Fruit fly (Drosophila melanogaster) whole organism, embryonic: ENCODE measurements around the gene Nup37.
A peak's percentile ranks its signal among the peaks of the same experiment; 100 is the strongest.

Experiments
- Aef1 ChIP-seq: fragments of 200-800 bp; sonication (Bioruptor generic); IDR thresholded peaks from 3 replicates; pipeline ENCODE4 v1.3.6; 2022; ENCODE audit warnings: missing biosample characterization, missing genetic modification characterization
- Atf-2 ChIP-seq: fragments of 200-800 bp; sonication (Bioruptor generic); optimal IDR thresholded peaks from 2 replicates; lab custom pipeline; 2016; ENCODE audit warnings: missing biosample characterization, missing genetic modification characterization
- BEAF-32 ChIP-seq: fragments of 200-800 bp; sonication (Bioruptor generic); optimal IDR thresholded peaks from 3 replicates; lab custom pipeline; 2017; ENCODE audit warnings: missing biosample characterization, missing genetic modification characterization, mild to moderate bottlenecking, moderate library complexity, missing genetic modification reagents
- CG10267 ChIP-seq: fragments of 200-800 bp; sonication (Bioruptor generic); optimal IDR thresholded peaks from 2 replicates; lab custom pipeline; 2018; ENCODE audit warnings: missing biosample characterization, mild to moderate bottlenecking, missing genetic modification characterization, moderate library complexity
- CG11093 ChIP-seq: fragments of 200-800 bp; sonication (Bioruptor generic); IDR thresholded peaks from 3 replicates; pipeline ENCODE4 v1.3.6; 2022; ENCODE audit warnings: missing biosample characterization, missing genetic modification characterization
- CG12219 ChIP-seq: fragments of 200-800 bp; sonication (Bioruptor generic); optimal IDR thresholded peaks from 3 replicates; lab custom pipeline; 2018; ENCODE audit warnings: missing biosample characterization, mild to moderate bottlenecking, missing genetic modification characterization
- CG12391 ChIP-seq: fragments of 200-800 bp; sonication (Bioruptor generic); optimal IDR thresholded peaks from 3 replicates; lab custom pipeline; 2018; ENCODE audit warnings: missing biosample characterization, mild to moderate bottlenecking, missing genetic modification characterization, moderate library complexity
- CG13296 ChIP-seq: fragments of 200-800 bp; sonication (Bioruptor generic); optimal IDR thresholded peaks from 3 replicates; lab custom pipeline; 2018; ENCODE audit warnings: missing biosample characterization, mild to moderate bottlenecking, missing genetic modification characterization
- CG14014 ChIP-seq: fragments of 200-800 bp; sonication (Bioruptor generic); IDR thresholded peaks from 2 replicates; pipeline ENCODE4 v1.3.6; 2022; ENCODE audit warnings: missing biosample characterization, missing genetic modification characterization
- CG14667 ChIP-seq: fragments of 200-800 bp; sonication (Bioruptor generic); IDR thresholded peaks from 2 replicates; pipeline ENCODE4 v1.3.6; 2022; ENCODE audit warnings: missing biosample characterization, missing genetic modification characterization
- CG1529 ChIP-seq: fragments of 200-800 bp; sonication (Bioruptor generic); optimal IDR thresholded peaks from 3 replicates; lab custom pipeline; 2018; ENCODE audit warnings: missing biosample characterization, missing genetic modification characterization
- CG1603 ChIP-seq: fragments of 200-800 bp; sonication (Bioruptor generic); optimal IDR thresholded peaks from 2 replicates; lab custom pipeline; 2019; ENCODE audit warnings: missing biosample characterization, mild to moderate bottlenecking, missing genetic modification characterization, moderate library complexity
- CG18764 ChIP-seq: fragments of 200-800 bp; sonication (Bioruptor generic); optimal IDR thresholded peaks from 3 replicates; lab custom pipeline; 2016; ENCODE audit warnings: missing biosample characterization, missing genetic modification characterization
- CG3281 ChIP-seq: fragments of 200-800 bp; sonication (Bioruptor generic); optimal IDR thresholded peaks from 3 replicates; lab custom pipeline; 2017; ENCODE audit warnings: missing biosample characterization, mild to moderate bottlenecking, missing genetic modification characterization
- CG43689 ChIP-seq: fragments of 200-800 bp; sonication (Bioruptor generic); IDR thresholded peaks from 2 replicates; pipeline ENCODE4 v1.3.6; 2022; ENCODE audit warnings: missing biosample characterization, missing genetic modification characterization
- CG6813 ChIP-seq: fragments of 200-800 bp; sonication (Bioruptor generic); optimal IDR thresholded peaks from 2 replicates; lab custom pipeline; 2017; ENCODE audit warnings: missing biosample characterization, missing genetic modification characterization, mild to moderate bottlenecking, moderate library complexity, missing genetic modification reagents
- CG6854 ChIP-seq: fragments of 200-800 bp; sonication (Bioruptor generic); optimal IDR thresholded peaks from 3 replicates; lab custom pipeline; 2017; ENCODE audit warnings: missing biosample characterization, mild to moderate bottlenecking, missing genetic modification characterization
- CG7556 ChIP-seq: fragments of 200-800 bp; sonication (Bioruptor generic); optimal IDR thresholded peaks from 2 replicates; lab custom pipeline; 2017; ENCODE audit warnings: missing biosample characterization, mild to moderate bottlenecking, missing genetic modification characterization
- CG7786 ChIP-seq: fragments of 200-800 bp; sonication (Bioruptor generic); optimal IDR thresholded peaks from 2 replicates; lab custom pipeline; 2016; ENCODE audit warnings: missing biosample characterization, missing genetic modification characterization
- CG7839 ChIP-seq: fragments of 200-800 bp; sonication (Bioruptor generic); optimal IDR thresholded peaks from 3 replicates; lab custom pipeline; 2018; ENCODE audit warnings: missing biosample characterization, mild to moderate bottlenecking, missing genetic modification characterization, moderate library complexity
- CG9932 ChIP-seq: fragments of 200-800 bp; sonication (Bioruptor generic); IDR thresholded peaks from 2 replicates; pipeline ENCODE4 v1.3.6; 2022; ENCODE audit warnings: missing biosample characterization, missing genetic modification characterization
- CTCF ChIP-seq: fragments of 200-800 bp; sonication (Bioruptor generic); optimal IDR thresholded peaks from 2 replicates; lab custom pipeline; 2017; ENCODE audit warnings: missing biosample characterization, mild to moderate bottlenecking, missing genetic modification characterization, moderate library complexity
- Dip3 ChIP-seq: fragments of 200-800 bp; sonication (Bioruptor generic); optimal IDR thresholded peaks from 3 replicates; lab custom pipeline; 2016; ENCODE audit warnings: missing biosample characterization, missing genetic modification characterization
- Eip74EF ChIP-seq, 2 experiments: fragments of 200-800 bp in 1 of 2; fragments of >200 bp in 1 of 2; sonication (Bioruptor generic) in 1 of 2; optimal IDR thresholded peaks; 2 replicates each; lab custom pipeline; 2017 to 2019; ENCODE audit warnings: missing biosample characterization in 2 of 2, missing genetic modification characterization in 2 of 2, mild to moderate bottlenecking in 1 of 2, moderate library complexity in 1 of 2
- HLH4C ChIP-seq: fragments of 200-800 bp; sonication (Bioruptor generic); IDR thresholded peaks from 3 replicates; pipeline ENCODE4 v1.3.6; 2022; ENCODE audit warnings: missing biosample characterization, missing genetic modification characterization; ENCODE audit not compliant: partially characterized antibody
- Hr3 ChIP-seq: fragments of 200-800 bp; sonication (Bioruptor generic); optimal IDR thresholded peaks from 3 replicates; lab custom pipeline; 2016; ENCODE audit warnings: missing biosample characterization, missing genetic modification characterization
- NfI ChIP-seq: fragments of 200-800 bp; sonication (Bioruptor generic); optimal IDR thresholded peaks from 3 replicates; lab custom pipeline; 2018; ENCODE audit warnings: missing biosample characterization, mild to moderate bottlenecking, missing genetic modification characterization, moderate library complexity
- Oli ChIP-seq: fragments of 200-800 bp; sonication (Bioruptor generic); optimal IDR thresholded peaks from 2 replicates; lab custom pipeline; 2018; ENCODE audit warnings: missing biosample characterization, mild to moderate bottlenecking, missing genetic modification characterization, moderate library complexity
- Spps ChIP-seq: fragments of 200-800 bp; sonication (Bioruptor generic); optimal IDR thresholded peaks from 2 replicates; lab custom pipeline; 2018; ENCODE audit warnings: missing biosample characterization, mild to moderate bottlenecking, missing genetic modification characterization
- Taf1 ChIP-seq: fragments of 200-800 bp; sonication (Bioruptor generic); IDR thresholded peaks from 2 replicates; pipeline ENCODE4 v1.3.6; 2022; ENCODE audit warnings: missing biosample characterization, missing genetic modification characterization
- corto ChIP-seq: fragments of 200-800 bp; sonication (Bioruptor generic); optimal IDR thresholded peaks from 2 replicates; lab custom pipeline; 2016; ENCODE audit warnings: missing biosample characterization, mild to moderate bottlenecking, missing genetic modification characterization, moderate library complexity
- dmrt99B ChIP-seq: fragments of 200-800 bp; sonication (Bioruptor generic); optimal IDR thresholded peaks from 2 replicates; lab custom pipeline; 2018; ENCODE audit warnings: missing biosample characterization, mild to moderate bottlenecking, missing genetic modification characterization, moderate library complexity
- her ChIP-seq: fragments of 200-800 bp; sonication (Bioruptor generic); optimal IDR thresholded peaks from 2 replicates; lab custom pipeline; 2016; ENCODE audit warnings: missing biosample characterization, missing genetic modification characterization
- hth ChIP-seq: fragments of >200 bp; optimal IDR thresholded peaks from 2 replicates; lab custom pipeline; 2017; ENCODE audit warnings: inconsistent platforms
- jumu ChIP-seq: fragments of 200-800 bp; sonication (Bioruptor generic); optimal IDR thresholded peaks from 3 replicates; lab custom pipeline; 2016; ENCODE audit warnings: missing biosample characterization, missing genetic modification characterization
- kni ChIP-seq: fragments of 200-800 bp; sonication (Bioruptor generic); optimal IDR thresholded peaks from 3 replicates; lab custom pipeline; 2017; ENCODE audit warnings: mild to moderate bottlenecking, missing biosample characterization, missing genetic modification reagents, missing genetic modification characterization
- knrl ChIP-seq: fragments of 200-800 bp; sonication (Bioruptor generic); IDR thresholded peaks from 3 replicates; pipeline ENCODE4 v1.3.6; 2022; ENCODE audit warnings: missing biosample characterization, missing genetic modification characterization; ENCODE audit not compliant: partially characterized antibody
- lab ChIP-seq: fragments of 200-800 bp; sonication (Bioruptor generic); optimal IDR thresholded peaks from 3 replicates; lab custom pipeline; 2017; ENCODE audit warnings: missing biosample characterization, missing genetic modification characterization, mild to moderate bottlenecking, moderate library complexity, missing genetic modification reagents
- lmd ChIP-seq: fragments of 200-800 bp; sonication (Bioruptor generic); IDR thresholded peaks from 2 replicates; pipeline ENCODE4 v1.3.6; 2022; ENCODE audit warnings: missing biosample characterization, missing genetic modification characterization
- lola ChIP-seq, 3 experiments: fragments of >200 bp in 2 of 3; fragments of 200-800 bp in 1 of 3; sonication (Bioruptor generic) in 1 of 3; optimal IDR thresholded peaks; 2 replicates each; lab custom pipeline; 2017 to 2019; ENCODE audit warnings: missing biosample characterization in 3 of 3, missing genetic modification characterization in 3 of 3, mild to moderate bottlenecking in 1 of 3, moderate library complexity in 1 of 3
- nom ChIP-seq: fragments of 200-800 bp; sonication (Bioruptor generic); optimal IDR thresholded peaks from 2 replicates; lab custom pipeline; 2017; ENCODE audit warnings: missing biosample characterization, missing genetic modification characterization, mild to moderate bottlenecking, moderate library complexity, missing genetic modification reagents
- peb ChIP-seq: fragments of 200-800 bp; sonication (Bioruptor generic); IDR thresholded peaks from 2 replicates; pipeline ENCODE4 v1.3.6; 2022; ENCODE audit warnings: missing biosample characterization, missing genetic modification characterization
- pho ChIP-seq: fragments of 200-800 bp; sonication (Bioruptor generic); optimal IDR thresholded peaks from 2 replicates; lab custom pipeline; 2016; ENCODE audit warnings: missing biosample characterization, missing genetic modification characterization
- sima ChIP-seq: fragments of 200-800 bp; sonication (Bioruptor generic); optimal IDR thresholded peaks from 2 replicates; lab custom pipeline; 2016; ENCODE audit warnings: missing biosample characterization, missing genetic modification characterization
- tin ChIP-seq: fragments of 200-800 bp; sonication (Bioruptor generic); optimal IDR thresholded peaks from 3 replicates; lab custom pipeline; 2016; ENCODE audit warnings: missing biosample characterization, missing genetic modification characterization
- trem ChIP-seq: fragments of 200-800 bp; optimal IDR thresholded peaks from 3 replicates; lab custom pipeline; 2019; ENCODE audit warnings: missing biosample characterization, mild to moderate bottlenecking, missing genetic modification characterization, moderate library complexity
- twi ChIP-seq: fragments of 200-800 bp; optimal IDR thresholded peaks from 2 replicates; lab custom pipeline; 2019; ENCODE audit warnings: missing biosample characterization, mild to moderate bottlenecking, missing genetic modification characterization, moderate library complexity
- wor ChIP-seq: fragments of 200-800 bp; sonication (Bioruptor generic); IDR thresholded peaks from 2 replicates; pipeline ENCODE4 v1.3.6; 2022; ENCODE audit warnings: missing biosample characterization, missing genetic modification characterization
- zf30C ChIP-seq: fragments of 200-800 bp; sonication (Bioruptor generic); optimal IDR thresholded peaks from 3 replicates; lab custom pipeline; 2018; ENCODE audit warnings: missing biosample characterization, mild to moderate bottlenecking, missing genetic modification characterization

Nup37 gene

DNA sequence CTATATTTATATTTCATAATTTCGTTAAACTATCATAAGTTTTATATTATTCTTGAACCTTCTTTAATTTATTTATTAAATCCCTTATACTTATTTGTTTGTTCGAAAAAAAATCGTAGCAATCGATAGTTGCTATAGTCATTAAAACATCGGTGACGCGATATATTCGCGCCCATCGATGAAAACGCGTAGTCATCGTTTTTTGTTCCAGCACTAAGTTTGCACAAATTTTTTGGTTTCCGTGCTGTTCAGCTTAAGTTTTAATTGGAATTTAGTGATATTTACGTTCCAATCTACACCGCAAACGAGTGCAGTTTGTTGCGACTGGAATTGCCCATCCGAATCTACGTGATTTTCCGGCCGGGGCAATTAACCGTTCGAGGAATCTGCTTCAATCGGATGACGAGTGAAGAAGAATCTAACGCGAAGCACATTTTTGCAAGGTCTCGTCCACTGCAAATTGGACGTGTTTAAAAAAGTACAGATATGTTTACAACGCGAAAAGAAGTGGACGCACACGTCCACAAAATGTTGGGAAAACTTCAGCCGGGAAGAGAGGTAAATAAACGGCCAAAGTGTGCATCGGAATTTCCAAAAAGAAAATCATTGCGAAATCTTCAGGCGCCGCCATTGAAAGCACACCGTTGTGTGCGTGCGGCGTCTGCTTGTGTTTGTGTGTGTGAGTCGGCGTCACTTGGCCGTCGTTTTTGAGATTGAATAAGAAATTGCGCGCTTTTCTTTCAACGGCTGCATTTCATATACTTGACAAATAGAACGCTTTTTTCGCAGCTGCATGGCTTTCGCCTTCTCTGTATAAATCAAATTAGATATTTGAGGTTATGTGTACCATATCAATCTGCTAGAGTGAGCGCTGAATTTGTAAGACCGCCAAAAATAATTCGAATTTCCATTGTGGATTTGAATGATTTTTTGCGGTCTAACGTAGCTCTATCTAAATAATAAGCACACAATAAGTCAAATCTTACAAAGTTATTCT lies 2.0 kb downstream of the Nup37 start, which contains the start of gene Nup358 (continued):
- TF ChIP-seq Hr3 (GFP tag; lab: Kevin White, UChicago), result no peak
- TF ChIP-seq Taf1 (GFP tag; lab: Robert Waterston, UW), result no peak
- TF ChIP-seq CG7839, result no peak
- no peak for TF ChIP-seq wor (GFP tag; lab: Robert Waterston, UW)
- TF ChIP-seq Aef1 (GFP tag; lab: Robert Waterston, UW), result no peak
- TF ChIP-seq Spps (tag; lab: Kevin White, UChicago), result no peak
- peak; percentile 64 for TF ChIP-seq trem
- no peak for TF ChIP-seq CG6854
- peak; percentile 55 for TF ChIP-seq CG12391 (tag; lab: Kevin White, UChicago)
- no peak for TF ChIP-seq kni (GFP tag; lab: Kevin White, UChicago)
- no peak for TF ChIP-seq lola (GFP tag; optimal IDR thresholded peaks at IDR 0.05; lab: Kevin White, UChicago)
- TF ChIP-seq knrl (GFP tag; lab: Robert Waterston, UW), result peak; percentile 98
- no peak for TF ChIP-seq CG7556 (GFP tag; lab: Kevin White, UChicago)
- no peak for TF ChIP-seq CG13296 (GFP tag; lab: Kevin White, UChicago)
- no peak for TF ChIP-seq jumu (GFP tag; lab: Kevin White, UChicago)
- TF ChIP-seq pho (GFP tag; lab: Kevin White, UChicago), result peak; percentile 5
- TF ChIP-seq corto (GFP tag; lab: Kevin White, UChicago), result peak; percentile 16
- TF ChIP-seq Dip3 (GFP tag; lab: Kevin White, UChicago), result no peak
- TF ChIP-seq peb (GFP tag; lab: Robert Waterston, UW), result no peak
- TF ChIP-seq CG43689 (GFP tag; lab: Robert Waterston, UW), result no peak
- TF ChIP-seq HLH4C (GFP tag; lab: Robert Waterston, UW), result peak; percentile 99
- TF ChIP-seq dmrt99B (tag; lab: Kevin White, UChicago), result no peak
- peak; percentile 95 for TF ChIP-seq BEAF-32
- no peak for TF ChIP-seq sima (GFP tag; lab: Kevin White, UChicago)
- no peak for TF ChIP-seq hth (lab: Kevin White, UChicago)
- TF ChIP-seq twi, result no peak
- TF ChIP-seq NfI (GFP tag; lab: Kevin White, UChicago), result no peak
- no peak for TF ChIP-seq Eip74EF (GFP tag; optimal IDR thresholded peaks at IDR 0.05; lab: Kevin White, UChicago)
- no peak for TF ChIP-seq CG14667 (GFP tag; lab: Robert Waterston, UW)
- no peak for TF ChIP-seq tin (GFP tag; lab: Kevin White, UChicago)
- TF ChIP-seq CG10267 (tag; lab: Kevin White, UChicago), result peak; percentile 61
- no peak for TF ChIP-seq CG14014 (GFP tag; lab: Robert Waterston, UW)
- no peak for TF ChIP-seq CG1529 (GFP tag; lab: Kevin White, UChicago)
- no peak for TF ChIP-seq CG11093 (GFP tag; lab: Robert Waterston, UW)
- TF ChIP-seq zf30C (GFP tag; lab: Kevin White, UChicago), result no peak
- no peak for TF ChIP-seq lab (GFP tag; lab: Kevin White, UChicago)
- no peak for TF ChIP-seq Oli (tag; lab: Kevin White, UChicago)
- peak; percentile 62 for TF ChIP-seq CG1603 (tag; lab: Kevin White, UChicago)
- TF ChIP-seq nom (GFP tag; lab: Kevin White, UChicago), result no peak
- no peak for TF ChIP-seq CG6813 (GFP tag; lab: Kevin White, UChicago)
- TF ChIP-seq CG18764 (GFP tag; lab: Kevin White, UChicago), result no peak
- TF ChIP-seq Atf-2, result no peak
- no peak for TF ChIP-seq CG3281 (GFP tag; lab: Kevin White, UChicago)
- TF ChIP-seq her (GFP tag; lab: Kevin White, UChicago), result no peak
- peak; percentile 64 for TF ChIP-seq CG9932
- TF ChIP-seq CG7786 (GFP tag; lab: Kevin White, UChicago), result no peak
- no peak for TF ChIP-seq CG12219 (GFP tag; lab: Kevin White, UChicago)
- no peak for TF ChIP-seq CTCF
- no peak for TF ChIP-seq lmd (GFP tag; lab: Robert Waterston, UW)
